Fruit fly (Drosophila melanogaster) whole organism, embryonic: ENCODE data around the gene Pis.

Experiments used
- ATbp ChIP-seq: fragments of 200-800 bp; sonication (Bioruptor generic); optimal IDR thresholded peaks from 2 replicates; lab custom pipeline; 2017; ENCODE audit warnings: missing biosample characterization, mild to moderate bottlenecking, missing genetic modification characterization, missing genetic modification reagents
- CG10321 ChIP-seq: fragments of 200-800 bp; sonication (Bioruptor generic); IDR thresholded peaks from 2 replicates; pipeline ENCODE4 v1.3.6; 2022; ENCODE audit warnings: missing biosample characterization, missing genetic modification characterization
- CG11696 ChIP-seq: fragments of 200-800 bp; sonication (Bioruptor generic); IDR thresholded peaks from 2 replicates; pipeline ENCODE4 v1.3.6; 2022; ENCODE audit warnings: missing biosample characterization, missing genetic modification characterization
- CG12071 ChIP-seq: fragments of 200-800 bp; sonication (Bioruptor generic); optimal IDR thresholded peaks from 3 replicates; lab custom pipeline; 2018; ENCODE audit warnings: missing biosample characterization, mild to moderate bottlenecking, missing genetic modification characterization
- CG13296 ChIP-seq: fragments of 200-800 bp; sonication (Bioruptor generic); optimal IDR thresholded peaks from 3 replicates; lab custom pipeline; 2018; ENCODE audit warnings: missing biosample characterization, mild to moderate bottlenecking, missing genetic modification characterization
- CG15479 ChIP-seq: fragments of 200-800 bp; sonication (Bioruptor generic); optimal IDR thresholded peaks from 3 replicates; lab custom pipeline; 2019; ENCODE audit warnings: missing biosample characterization, mild to moderate bottlenecking, missing genetic modification characterization, moderate library complexity
- CG16779 ChIP-seq: fragments of 200-800 bp; sonication (Bioruptor generic); IDR thresholded peaks from 2 replicates; pipeline ENCODE4 v1.3.6; 2022; ENCODE audit warnings: missing biosample characterization, missing genetic modification characterization
- CG17829 ChIP-seq: fragments of 200-800 bp; optimal IDR thresholded peaks from 2 replicates; lab custom pipeline; 2019; ENCODE audit warnings: missing biosample characterization, mild to moderate bottlenecking, missing genetic modification characterization, moderate library complexity
- CG18619 ChIP-seq: fragments of 200-800 bp; sonication (Bioruptor generic); optimal IDR thresholded peaks from 3 replicates; lab custom pipeline; 2017; ENCODE audit warnings: missing biosample characterization, mild to moderate bottlenecking, missing genetic modification characterization
- CG2116 ChIP-seq: fragments of 200-800 bp; sonication (Bioruptor generic); optimal IDR thresholded peaks from 3 replicates; lab custom pipeline; 2018; ENCODE audit warnings: missing biosample characterization, mild to moderate bottlenecking, missing genetic modification characterization
- CG2129 ChIP-seq: fragments of 200-800 bp; sonication (Bioruptor generic); IDR thresholded peaks from 2 replicates; pipeline ENCODE4 v1.3.6; 2022; ENCODE audit warnings: missing biosample characterization, missing genetic modification characterization; ENCODE audit not compliant: partially characterized antibody
- CG2199 ChIP-seq: fragments of 200-800 bp; sonication (Bioruptor generic); IDR thresholded peaks from 3 replicates; pipeline ENCODE4 v1.3.6; 2022; ENCODE audit warnings: missing biosample characterization, missing genetic modification characterization
- CG2678 ChIP-seq: fragments of 200-800 bp; sonication (Bioruptor generic); optimal IDR thresholded peaks from 3 replicates; lab custom pipeline; 2019; ENCODE audit warnings: missing biosample characterization, mild to moderate bottlenecking, missing genetic modification characterization, moderate library complexity
- CG31388 ChIP-seq: fragments of 200-800 bp; sonication (Bioruptor generic); optimal IDR thresholded peaks from 2 replicates; lab custom pipeline; 2016; ENCODE audit warnings: missing biosample characterization, missing genetic modification characterization
- CG32767 ChIP-seq: fragments of 200-800 bp; sonication (Bioruptor generic); IDR thresholded peaks from 2 replicates; pipeline ENCODE4 v1.3.6; 2022; ENCODE audit warnings: missing biosample characterization, missing genetic modification characterization
- CG33213 ChIP-seq: fragments of 200-800 bp; sonication (Bioruptor generic); optimal IDR thresholded peaks from 3 replicates; lab custom pipeline; 2016; ENCODE audit warnings: missing biosample characterization, missing genetic modification characterization
- CG34224 ChIP-seq: fragments of 200-800 bp; sonication (Bioruptor generic); IDR thresholded peaks from 3 replicates; pipeline ENCODE4 v1.3.6; 2022; ENCODE audit warnings: missing biosample characterization, missing genetic modification characterization; ENCODE audit not compliant: partially characterized antibody
- CG6683 ChIP-seq: fragments of 200-800 bp; sonication (Bioruptor generic); optimal IDR thresholded peaks from 2 replicates; lab custom pipeline; 2017; ENCODE audit warnings: missing biosample characterization, mild to moderate bottlenecking, missing genetic modification characterization, missing genetic modification reagents
- CG7928 ChIP-seq: fragments of 200-800 bp; sonication (Bioruptor generic); optimal IDR thresholded peaks from 2 replicates; lab custom pipeline; 2017; ENCODE audit warnings: missing biosample characterization, mild to moderate bottlenecking, missing genetic modification characterization
- CG8359 ChIP-seq: fragments of 200-800 bp; sonication (Bioruptor generic); optimal IDR thresholded peaks from 2 replicates; lab custom pipeline; 2017; ENCODE audit warnings: missing biosample characterization, mild to moderate bottlenecking, missing genetic modification characterization, borderline replicate concordance
- CG9727 ChIP-seq: fragments of 200-800 bp; sonication (Bioruptor generic); optimal IDR thresholded peaks from 3 replicates; lab custom pipeline; 2017; ENCODE audit warnings: missing biosample characterization, mild to moderate bottlenecking, missing genetic modification characterization
- CG9876 ChIP-seq: fragments of 200-800 bp; sonication (Bioruptor generic); optimal IDR thresholded peaks from 2 replicates; lab custom pipeline; 2016; ENCODE audit warnings: missing biosample characterization, missing genetic modification characterization
- CkIIα-i1 ChIP-seq: fragments of 200-800 bp; sonication (Bioruptor generic); IDR thresholded peaks from 2 replicates; pipeline ENCODE4 v1.3.6; 2022; ENCODE audit warnings: missing biosample characterization, missing genetic modification characterization
- Dek ChIP-seq: fragments of 200-800 bp; sonication (Bioruptor generic); optimal IDR thresholded peaks from 3 replicates; lab custom pipeline; 2019; ENCODE audit warnings: missing biosample characterization, mild to moderate bottlenecking, missing genetic modification characterization, moderate library complexity
- Fer2 ChIP-seq: fragments of 200-800 bp; sonication (Bioruptor generic); optimal IDR thresholded peaks from 2 replicates; lab custom pipeline; 2018; ENCODE audit warnings: missing biosample characterization, mild to moderate bottlenecking, missing genetic modification characterization, moderate library complexity
- GATAe ChIP-seq: fragments of 200-800 bp; sonication (Bioruptor generic); conservative IDR thresholded peaks from 2 replicates; pipeline ENCODE4 v1.3.6; 2022; ENCODE audit warnings: missing biosample characterization, missing genetic modification characterization
- Hmx ChIP-seq: fragments of 200-800 bp; sonication (Bioruptor generic); optimal IDR thresholded peaks from 2 replicates; lab custom pipeline; 2016; ENCODE audit warnings: missing biosample characterization, missing genetic modification characterization
- Mrtf ChIP-seq: fragments of 200-800 bp; sonication (Bioruptor generic); IDR thresholded peaks from 3 replicates; pipeline ENCODE4 v1.3.6; 2022; ENCODE audit warnings: missing biosample characterization, missing genetic modification characterization
- Nf-YA ChIP-seq: fragments of 200-800 bp; sonication (Bioruptor generic); IDR thresholded peaks from 2 replicates; pipeline ENCODE4 v1.3.6; 2022; ENCODE audit warnings: missing biosample characterization, missing genetic modification characterization
- Pdp1 ChIP-seq, 2 experiments: fragments of 200-800 bp; sonication (Bioruptor generic); optimal IDR thresholded peaks; 3 replicates each; lab custom pipeline; 2016; ENCODE audit warnings: missing biosample characterization in 2 of 2, missing genetic modification characterization in 2 of 2, mild to moderate bottlenecking in 1 of 2, moderate library complexity in 1 of 2
- Ptx1 ChIP-seq: fragments of 200-800 bp; sonication (Bioruptor generic); IDR thresholded peaks from 2 replicates; pipeline ENCODE4 v1.3.6; 2022; ENCODE audit warnings: missing biosample characterization, missing genetic modification characterization
- Trl ChIP-seq, 3 experiments: fragments of >200 bp in 2 of 3; fragments of 200-800 bp in 1 of 3; sonication (Bioruptor generic) in 1 of 3; optimal IDR thresholded peaks; 2 replicates in 1 of 3; 3 replicates in 2 of 3; lab custom pipeline; 2016 to 2017; ENCODE audit warnings: missing biosample characterization in 1 of 3, missing genetic modification characterization in 1 of 3
- Xbp1 ChIP-seq: fragments of 200-800 bp; sonication (Bioruptor generic); optimal IDR thresholded peaks from 3 replicates; lab custom pipeline; 2016; ENCODE audit warnings: missing biosample characterization, mild to moderate bottlenecking, missing genetic modification characterization
- ac ChIP-seq: fragments of 200-800 bp; sonication (Bioruptor generic); optimal IDR thresholded peaks from 3 replicates; lab custom pipeline; 2017; ENCODE audit warnings: missing biosample characterization, mild to moderate bottlenecking, missing genetic modification characterization
- bigmax ChIP-seq: fragments of 200-800 bp; sonication (Bioruptor generic); optimal IDR thresholded peaks from 2 replicates; lab custom pipeline; 2018; ENCODE audit warnings: missing biosample characterization, mild to moderate bottlenecking, missing genetic modification characterization
- chm ChIP-seq: fragments of 200-800 bp; sonication (Bioruptor generic); IDR thresholded peaks from 2 replicates; pipeline ENCODE4 v1.3.6; 2022; ENCODE audit warnings: missing biosample characterization, missing genetic modification characterization
- dati ChIP-seq: fragments of 200-800 bp; sonication (Bioruptor generic); IDR thresholded peaks from 2 replicates; pipeline ENCODE4 v1.3.6; 2022; ENCODE audit warnings: missing biosample characterization, missing genetic modification characterization
- dmrt99B ChIP-seq: fragments of 200-800 bp; sonication (Bioruptor generic); optimal IDR thresholded peaks from 2 replicates; lab custom pipeline; 2018; ENCODE audit warnings: missing biosample characterization, mild to moderate bottlenecking, missing genetic modification characterization, moderate library complexity
- fd64A ChIP-seq: fragments of 200-800 bp; sonication (Bioruptor generic); optimal IDR thresholded peaks from 3 replicates; lab custom pipeline; 2018; ENCODE audit warnings: missing biosample characterization, mild to moderate bottlenecking, missing genetic modification characterization
- gfzf ChIP-seq: fragments of 200-800 bp; sonication (Bioruptor generic); optimal IDR thresholded peaks from 2 replicates; lab custom pipeline; 2016; ENCODE audit warnings: missing biosample characterization, mild to moderate bottlenecking, missing genetic modification characterization, moderate library complexity
- gsb-n ChIP-seq: fragments of 200-800 bp; sonication (Bioruptor generic); optimal IDR thresholded peaks from 3 replicates; lab custom pipeline; 2018; ENCODE audit warnings: missing biosample characterization, mild to moderate bottlenecking, missing genetic modification characterization
- h ChIP-seq: fragments of >200 bp; optimal IDR thresholded peaks from 2 replicates; lab custom pipeline; 2017
- jing ChIP-seq: fragments of 200-800 bp; sonication (Bioruptor generic); optimal IDR thresholded peaks from 2 replicates; lab custom pipeline; 2018; ENCODE audit warnings: missing biosample characterization, mild to moderate bottlenecking, missing genetic modification characterization
- ken ChIP-seq: fragments of 200-800 bp; sonication (Bioruptor generic); IDR thresholded peaks from 3 replicates; pipeline ENCODE4 v1.3.6; 2022; ENCODE audit warnings: missing biosample characterization, missing genetic modification characterization
- mam ChIP-seq: fragments of 200-800 bp; sonication (Bioruptor generic); optimal IDR thresholded peaks from 3 replicates; lab custom pipeline; 2016; ENCODE audit warnings: missing biosample characterization, missing genetic modification characterization
- oc ChIP-seq: fragments of 200-800 bp; sonication (Bioruptor generic); optimal IDR thresholded peaks from 2 replicates; lab custom pipeline; 2018; ENCODE audit warnings: missing biosample characterization, mild to moderate bottlenecking, missing genetic modification characterization, moderate library complexity
- pita ChIP-seq: fragments of 200-800 bp; sonication (Bioruptor generic); optimal IDR thresholded peaks from 2 replicates; lab custom pipeline; 2017; ENCODE audit warnings: missing biosample characterization, mild to moderate bottlenecking, missing genetic modification characterization
- pzg ChIP-seq: fragments of 200-800 bp; sonication (Bioruptor generic); optimal IDR thresholded peaks from 3 replicates; lab custom pipeline; 2018; ENCODE audit warnings: missing biosample characterization, mild to moderate bottlenecking, missing genetic modification characterization, moderate library complexity
- ranshi ChIP-seq: fragments of 200-800 bp; sonication (Bioruptor generic); IDR thresholded peaks from 2 replicates; pipeline ENCODE4 v1.3.6; 2022; ENCODE audit warnings: missing biosample characterization, missing genetic modification characterization
- ssp ChIP-seq: fragments of 200-800 bp; sonication (Bioruptor generic); IDR thresholded peaks from 2 replicates; pipeline ENCODE4 v1.3.6; 2022; ENCODE audit warnings: missing biosample characterization, missing genetic modification characterization

Pis gene

DNA sequence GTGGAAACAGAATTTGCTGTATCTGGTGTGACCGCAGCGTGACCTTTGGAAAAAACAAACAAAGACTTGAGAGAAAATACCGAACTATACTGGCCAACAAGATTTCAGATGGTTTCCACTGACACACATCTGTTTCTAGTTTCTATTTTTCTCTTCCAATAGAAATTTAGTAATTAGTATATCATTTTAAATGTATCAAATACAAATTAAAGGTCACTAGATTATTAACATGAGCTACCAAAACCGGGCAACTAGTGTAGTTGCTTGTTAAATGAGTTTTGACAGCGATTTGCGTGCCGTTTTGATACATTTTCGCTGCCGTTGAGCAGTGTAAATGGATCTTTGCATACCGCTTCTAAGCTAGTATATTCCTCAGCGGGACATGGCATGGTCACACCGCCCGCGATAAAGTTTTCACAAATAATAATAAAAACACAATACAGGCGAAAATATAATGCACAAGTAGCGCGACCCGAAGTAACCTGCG lies at the start of gene Pis, which contains the start of gene Hap40 (continued):
- TF ChIP-seq CG2116 (GFP tag; lab: Kevin White, UChicago): peak; percentile 49
- no peak for TF ChIP-seq oc (tag; lab: Kevin White, UChicago)
- TF ChIP-seq Fer2 (tag; lab: Kevin White, UChicago): peak; percentile 64
- TF ChIP-seq dmrt99B: no peak
- peak; percentile 94 for TF ChIP-seq ssp (GFP tag; lab: Robert Waterston, UW)
- no peak for TF ChIP-seq CG8359 (GFP tag; lab: Kevin White, UChicago)
- no peak for TF ChIP-seq CkIIα-i1
- TF ChIP-seq fd64A (GFP tag; lab: Kevin White, UChicago): no peak
- TF ChIP-seq ATbp (GFP tag; lab: Kevin White, UChicago): peak; percentile 4
- TF ChIP-seq ac (GFP tag; lab: Kevin White, UChicago): no peak
- peak; percentile 79 for TF ChIP-seq Ptx1 (GFP tag; lab: Robert Waterston, UW)
- TF ChIP-seq CG12071 (GFP tag; lab: Kevin White, UChicago): no peak
- TF ChIP-seq h (lab: Kevin White, UChicago): no peak
- no peak; the same call in 1 of the 2 replicates for TF ChIP-seq GATAe
- TF ChIP-seq bigmax (GFP tag; lab: Kevin White, UChicago): no peak
- TF ChIP-seq CG10321 (GFP tag; lab: Robert Waterston, UW): no peak
- peak; percentile 62 for TF ChIP-seq pzg (GFP tag; lab: Kevin White, UChicago)
- 0 out of 3 replicates have a peak, but pooled peaks have one; percentile 29 for TF ChIP-seq CG2199 (GFP tag; lab: Robert Waterston, UW)
- TF ChIP-seq Mrtf (GFP tag; lab: Robert Waterston, UW): peak; percentile 67
- no peak for TF ChIP-seq CG2129 (GFP tag; lab: Robert Waterston, UW)
- TF ChIP-seq CG16779 (GFP tag; lab: Robert Waterston, UW): no peak
- TF ChIP-seq mam (GFP tag; lab: Kevin White, UChicago): peak; percentile 68
- TF ChIP-seq CG9727 (GFP tag; lab: Kevin White, UChicago): peak; percentile 67
- peak; percentile 3 for TF ChIP-seq Hmx (GFP tag; lab: Kevin White, UChicago)
- peak; percentile 70 for TF ChIP-seq Dek (tag; lab: Kevin White, UChicago)
- TF ChIP-seq CG6683 (GFP tag; lab: Kevin White, UChicago): no peak
- no peak for TF ChIP-seq pita (GFP tag; lab: Kevin White, UChicago)
- TF ChIP-seq Xbp1 (GFP tag; lab: Kevin White, UChicago): peak; percentile 74
- TF ChIP-seq CG9876 (GFP tag; lab: Kevin White, UChicago): no peak
- peak; percentile 2 for TF ChIP-seq CG31388 (GFP tag; lab: Kevin White, UChicago)
- TF ChIP-seq CG33213 (GFP tag; lab: Kevin White, UChicago): no peak
- peak; percentile 67; the same call in 2 of the 3 replicates for TF ChIP-seq ken
- peak; percentile 27; the same call in 1 of the 2 replicates for TF ChIP-seq CG32767
- no peak for TF ChIP-seq chm (GFP tag; lab: Robert Waterston, UW)
- TF ChIP-seq jing (GFP tag; lab: Kevin White, UChicago): no peak
- no peak for TF ChIP-seq CG11696 (GFP tag; lab: Robert Waterston, UW)
- TF ChIP-seq CG34224: no peak
- TF ChIP-seq Nf-YA (GFP tag; lab: Robert Waterston, UW): no peak
- TF ChIP-seq Pdp1 (GFP tag; optimal IDR thresholded peaks at IDR 0.05; lab: Kevin White, UChicago): peak; percentile 42 to 74
- no peak for TF ChIP-seq dati (GFP tag; lab: Robert Waterston, UW)
- TF ChIP-seq CG7928 (GFP tag; lab: Kevin White, UChicago): peak; percentile 37
- peak; percentile 80 for TF ChIP-seq CG2678 (tag; lab: Kevin White, UChicago)
- TF ChIP-seq CG17829: peak; percentile 80
- TF ChIP-seq gfzf (GFP tag; lab: Kevin White, UChicago): peak; percentile 76
- TF ChIP-seq CG13296 (GFP tag; lab: Kevin White, UChicago): peak; percentile 24
- TF ChIP-seq gsb-n (tag; lab: Kevin White, UChicago): peak; percentile 45
- TF ChIP-seq Trl (optimal IDR thresholded peaks at IDR 0.05; lab: Kevin White, UChicago): no peak
- no peak for TF ChIP-seq Trl (GFP tag; optimal IDR thresholded peaks at IDR 0.05; lab: Kevin White, UChicago)
- TF ChIP-seq CG15479 (GFP tag; lab: Kevin White, UChicago): no peak
- peak; percentile 72 for TF ChIP-seq CG18619 (GFP tag; lab: Kevin White, UChicago)
- TF ChIP-seq ranshi: 0 out of 2 replicates have a peak, but pooled peaks have one; percentile 65
